Worm (Caenorhabditis elegans) whole organism, L1 larva: Measurements from ENCODE around the gene W08F4.13.

Experiments
- C04F5.9 ChIP-seq: sonication (generic microtip); optimal IDR thresholded peaks from 2 replicates; lab custom pipeline; 2016; ENCODE audit warnings: missing genetic modification characterization, missing compliant biosample characterization
- Y116A8C.19 ChIP-seq: sonication (generic microtip); optimal IDR thresholded peaks from 2 replicates; lab custom pipeline; 2016; ENCODE audit warnings: missing compliant biosample characterization, missing genetic modification characterization, borderline replicate concordance
- aha-1 ChIP-seq: fragments of 150-350 bp; optimal IDR thresholded peaks from 2 replicates; lab custom pipeline; 2014; ENCODE audit warnings: missing biosample characterization, missing genetic modification characterization
- aly-2 ChIP-seq: fragments of 150-350 bp; optimal IDR thresholded peaks from 2 replicates; lab custom pipeline; 2014; ENCODE audit warnings: missing biosample characterization, missing genetic modification characterization
- ceh-82 ChIP-seq, 3 experiments: fragments of 150-350 bp in 1 of 3; sonication (generic microtip) in 2 of 3; optimal IDR thresholded peaks; 2 replicates each; lab custom pipeline; 2014 to 2017; ENCODE audit warnings: missing biosample characterization in 3 of 3, missing genetic modification characterization in 3 of 3
- ceh-90 ChIP-seq: sonication (generic microtip); optimal IDR thresholded peaks from 2 replicates; lab custom pipeline; 2016; ENCODE audit warnings: missing genetic modification characterization, missing compliant biosample characterization
- ces-1 ChIP-seq: fragments of 150-350 bp; optimal IDR thresholded peaks from 2 replicates; lab custom pipeline; 2014; ENCODE audit warnings: missing biosample characterization, missing genetic modification reagents, missing genetic modification characterization
- dpl-1 ChIP-seq, 3 experiments: fragments of 150-350 bp in 2 of 3; sonication (generic microtip) in 1 of 3; optimal IDR thresholded peaks; 2 replicates each; lab custom pipeline; 2014 to 2017; ENCODE audit warnings: missing biosample characterization in 3 of 3, missing genetic modification characterization in 3 of 3, missing genetic modification reagents in 3 of 3
- efl-1 ChIP-seq, 4 experiments: fragments of 150-350 bp; optimal IDR thresholded peaks in 3 of 4; peaks in 1 of 4; 1 replicate in 1 of 4; 2 replicates in 3 of 4; lab custom pipeline; 2014; ENCODE audit warnings: missing biosample characterization in 2 of 4, missing genetic modification characterization in 2 of 4, missing genetic modification reagents in 2 of 4
- efl-3 ChIP-seq: fragments of 200-800 bp; sonication (Bioruptor generic); optimal IDR thresholded peaks from 2 replicates; lab custom pipeline; 2018; ENCODE audit warnings: mild to moderate bottlenecking, missing genetic modification characterization, missing compliant biosample characterization
- egl-27 ChIP-seq, 2 experiments: fragments of 150-350 bp in 1 of 2; sonication (generic microtip); optimal IDR thresholded peaks; 3 replicates each; lab custom pipeline; 2017 to 2018; ENCODE audit warnings: missing biosample characterization in 2 of 2, missing genetic modification characterization in 2 of 2, missing genetic modification reagents in 2 of 2
- elt-2 ChIP-seq: sonication (generic microtip); optimal IDR thresholded peaks from 2 replicates; lab custom pipeline; 2016; ENCODE audit warnings: missing genetic modification characterization, mild to moderate bottlenecking, inconsistent platforms, missing compliant biosample characterization, missing genetic modification reagents
- elt-3 ChIP-seq, 6 experiments: fragments of 150-350 bp in 1 of 6; sonication (generic microtip); optimal IDR thresholded peaks; 2 replicates each; lab custom pipeline; 2017 to 2018; ENCODE audit warnings: missing biosample characterization in 6 of 6, missing genetic modification characterization in 6 of 6, inconsistent platforms in 1 of 6
- ets-5 ChIP-seq: fragments of 200-800 bp; sonication (Bioruptor generic); IDR thresholded peaks from 2 replicates; pipeline ENCODE4 v1.3.6; 2022; ENCODE audit warnings: missing genetic modification characterization, missing compliant biosample characterization
- fkh-8 ChIP-seq: sonication (generic microtip); optimal IDR thresholded peaks from 2 replicates; lab custom pipeline; 2016; ENCODE audit warnings: mild to moderate bottlenecking, missing genetic modification characterization, missing compliant biosample characterization
- fos-1 ChIP-seq: fragments of 150-350 bp; optimal IDR thresholded peaks from 2 replicates; lab custom pipeline; 2014; ENCODE audit warnings: missing biosample characterization, missing genetic modification characterization
- isw-1 ChIP-seq: fragments of 200-800 bp; sonication (Bioruptor generic); IDR thresholded peaks from 2 replicates; pipeline ENCODE4 v1.3.6; 2022; ENCODE audit warnings: missing genetic modification characterization, missing compliant biosample characterization
- jun-1 ChIP-seq: fragments of 150-350 bp; optimal IDR thresholded peaks from 2 replicates; lab custom pipeline; 2014; ENCODE audit warnings: missing biosample characterization, missing genetic modification reagents, missing genetic modification characterization
- lin-13 ChIP-seq: fragments of 150-350 bp; optimal IDR thresholded peaks from 2 replicates; lab custom pipeline; 2014; ENCODE audit warnings: missing biosample characterization, missing genetic modification reagents, missing genetic modification characterization
- lin-14 ChIP-seq: fragments of 200-800 bp; sonication (Bioruptor generic); optimal IDR thresholded peaks from 2 replicates; lab custom pipeline; 2018; ENCODE audit warnings: mild to moderate bottlenecking, missing genetic modification characterization, moderate library complexity, missing compliant biosample characterization
- lin-15B ChIP-seq: fragments of 150-350 bp; sonication (generic microtip); optimal IDR thresholded peaks from 3 replicates; lab custom pipeline; 2014; ENCODE audit warnings: missing biosample characterization, missing genetic modification characterization
- lin-35 ChIP-seq, 2 experiments: fragments of 150-350 bp; optimal IDR thresholded peaks; 2 replicates each; lab custom pipeline; 2014; ENCODE audit warnings: missing biosample characterization in 2 of 2, missing genetic modification characterization in 2 of 2, missing genetic modification reagents in 2 of 2
- lsy-2 ChIP-seq, 2 experiments: fragments of 150-350 bp; optimal IDR thresholded peaks; 2 replicates each; lab custom pipeline; 2014; ENCODE audit warnings: missing biosample characterization in 2 of 2, missing genetic modification characterization in 2 of 2
- mef-2 ChIP-seq: fragments of 150-350 bp; optimal IDR thresholded peaks from 2 replicates; lab custom pipeline; 2014; ENCODE audit warnings: missing biosample characterization, missing genetic modification characterization
- mep-1 ChIP-seq: fragments of 150-350 bp; optimal IDR thresholded peaks from 2 replicates; lab custom pipeline; 2014; ENCODE audit warnings: missing biosample characterization, missing genetic modification characterization
- nhr-20 ChIP-seq: sonication (generic microtip); optimal IDR thresholded peaks from 2 replicates; lab custom pipeline; 2016; ENCODE audit warnings: mild to moderate bottlenecking, missing genetic modification characterization, missing compliant biosample characterization
- nhr-237 ChIP-seq: fragments of 150-350 bp; optimal IDR thresholded peaks from 2 replicates; lab custom pipeline; 2014; ENCODE audit warnings: missing biosample characterization, missing genetic modification characterization
- nhr-47 ChIP-seq: sonication (generic microtip); optimal IDR thresholded peaks from 2 replicates; lab custom pipeline; 2016; ENCODE audit warnings: mild to moderate bottlenecking, missing genetic modification characterization, moderate library complexity, missing compliant biosample characterization
- nhr-84 ChIP-seq: sonication (generic microtip); optimal IDR thresholded peaks from 2 replicates; lab custom pipeline; 2017; ENCODE audit warnings: missing biosample characterization, missing genetic modification characterization
- pag-3 ChIP-seq: sonication (generic microtip); optimal IDR thresholded peaks from 2 replicates; lab custom pipeline; 2017; ENCODE audit warnings: missing genetic modification characterization, mild to moderate bottlenecking, missing compliant biosample characterization, antibody characterized with exemption, borderline replicate concordance; ENCODE audit not compliant: insufficient read depth
- pax-3 ChIP-seq: fragments of 200-800 bp; sonication (Bioruptor generic); optimal IDR thresholded peaks from 2 replicates; lab custom pipeline; 2018; ENCODE audit warnings: mild to moderate bottlenecking, missing genetic modification characterization, moderate library complexity, missing compliant biosample characterization
- rnt-1 ChIP-seq: sonication (generic microtip); optimal IDR thresholded peaks from 2 replicates; lab custom pipeline; 2016; ENCODE audit warnings: mild to moderate bottlenecking, missing genetic modification characterization, moderate library complexity, missing compliant biosample characterization
- snu-23 ChIP-seq: sonication (generic microtip); optimal IDR thresholded peaks from 2 replicates; lab custom pipeline; 2016; ENCODE audit warnings: missing genetic modification characterization, missing compliant biosample characterization
- sox-4 ChIP-seq: sonication (generic microtip); optimal IDR thresholded peaks from 2 replicates; lab custom pipeline; 2016; ENCODE audit warnings: missing genetic modification characterization, missing compliant biosample characterization
- sptf-1 ChIP-seq: fragments of 150-350 bp; optimal IDR thresholded peaks from 2 replicates; lab custom pipeline; 2014; ENCODE audit warnings: missing biosample characterization, missing genetic modification characterization
- sup-37 ChIP-seq: fragments of 200-800 bp; sonication (Bioruptor generic); optimal IDR thresholded peaks from 2 replicates; lab custom pipeline; 2018; ENCODE audit warnings: mild to moderate bottlenecking, missing genetic modification characterization, missing compliant biosample characterization
- swsn-7 ChIP-seq: sonication (generic microtip); optimal IDR thresholded peaks from 2 replicates; lab custom pipeline; 2016; ENCODE audit warnings: missing genetic modification characterization, missing compliant biosample characterization
- tbx-2 ChIP-seq: sonication (generic microtip); optimal IDR thresholded peaks from 2 replicates; lab custom pipeline; 2016; ENCODE audit warnings: missing genetic modification characterization, missing compliant biosample characterization
- tlp-1 ChIP-seq: fragments of 150-350 bp; optimal IDR thresholded peaks from 2 replicates; lab custom pipeline; 2014; ENCODE audit warnings: missing biosample characterization, missing genetic modification characterization
- unc-86 ChIP-seq: sonication (generic microtip); optimal IDR thresholded peaks from 2 replicates; lab custom pipeline; 2016; ENCODE audit warnings: missing genetic modification characterization, missing compliant biosample characterization
- zag-1 ChIP-seq: fragments of 150-350 bp; optimal IDR thresholded peaks from 2 replicates; lab custom pipeline; 2014; ENCODE audit warnings: missing biosample characterization, missing genetic modification characterization

The W08F4.13 gene

DNA sequence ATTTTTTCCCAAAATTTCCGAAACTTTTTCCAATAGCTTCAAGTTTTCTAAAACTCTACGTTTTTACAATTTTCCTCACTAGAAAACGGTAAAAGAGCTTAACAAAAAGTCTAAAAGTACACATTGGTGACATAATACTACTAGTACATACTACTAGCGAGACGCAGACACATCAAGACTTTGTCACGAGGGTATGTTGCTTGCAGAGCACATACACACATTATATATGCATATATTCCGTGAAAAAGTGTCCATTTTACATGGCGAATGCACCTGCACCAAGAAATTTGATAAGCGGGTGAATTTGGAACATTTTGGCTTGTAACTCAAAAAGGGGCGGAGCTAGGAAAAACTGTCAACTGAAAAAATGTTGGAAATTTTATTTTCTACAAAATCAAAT, 16.7 kb downstream of the W08F4.13 start (continued):
- TF ChIP-seq sup-37 (GFP tag; lab: Kevin White, UChicago) (no peak), egl-27 (tag; optimal IDR thresholded peaks at IDR 0.05; lab: Kevin White, UChicago) (no peak), fos-1 (tag; lab: Kevin White, UChicago) (no peak), swsn-7 (tag; lab: Kevin White, UChicago) (peak; percentile 49), mef-2 (tag; lab: Kevin White, UChicago) (no peak), tlp-1 (no peak), ces-1 (no peak), tbx-2 (peak; percentile 30), lin-15B (tag; lab: Kevin White, UChicago) (no peak), dpl-1 (GFP tag; optimal IDR thresholded peaks at IDR 0.05; lab: Kevin White, UChicago) (peak in 2 of 3 experiments; percentile 0 to 52), ceh-90 (no peak), efl-1 (optimal IDR thresholded peaks at IDR 0.05; lab: Kevin White, UChicago) (peak; percentile 53 to 57), efl-1 (GFP tag; optimal IDR thresholded peaks at IDR 0.05 in 1 of 2; lab: Kevin White, UChicago) (peak; percentile 39 to 93), zag-1 (tag; lab: Kevin White, UChicago) (no peak), fkh-8 (tag; lab: Kevin White, UChicago) (peak; percentile 78), Y116A8C.19 (tag; lab: Kevin White, UChicago) (no peak), snu-23 (GFP tag; lab: Kevin White, UChicago) (peak; percentile 34), ets-5 (GFP tag; lab: Robert Waterston, UW) (no peak), nhr-20 (tag; lab: Kevin White, UChicago) (peak; percentile 29), rnt-1 (tag; lab: Kevin White, UChicago) (no peak), unc-86 (peak; percentile 91), sptf-1 (no peak), mep-1 (peak; percentile 51), sox-4 (tag; lab: Kevin White, UChicago) (no peak), aha-1 (no peak), elt-3 (tag; optimal IDR thresholded peaks at IDR 0.05; lab: Kevin White, UChicago) (no peak), lin-13 (GFP tag; lab: Kevin White, UChicago) (peak; percentile 38), lsy-2 (tag; optimal IDR thresholded peaks at IDR 0.05; lab: Kevin White, UChicago) (peak; percentile 50 to 54), lin-14 (GFP tag; lab: Kevin White, UChicago) (peak; percentile 71), pag-3 (tag; lab: Kevin White, UChicago) (no peak), nhr-47 (tag; lab: Kevin White, UChicago) (peak; percentile 60), nhr-84 (tag; lab: Kevin White, UChicago) (no peak), isw-1 (GFP tag; lab: Robert Waterston, UW) (peak; percentile 15; the same call in 1 of the 2 replicates), lin-35 (GFP tag; optimal IDR thresholded peaks at IDR 0.05; lab: Kevin White, UChicago) (peak; percentile 26 to 51), C04F5.9 (tag; lab: Kevin White, UChicago) (no peak), ceh-82 (tag; optimal IDR thresholded peaks at IDR 0.05; lab: Kevin White, UChicago) (peak in 2 of 3 experiments; percentile 4 to 36)
- TF ChIP-seq, all 84 proteins: peak for 26

- TF ChIP-seq nhr-237 (tag; lab: Kevin White, UChicago) (no peak), pag-3 (tag; lab: Kevin White, UChicago) (no peak), sptf-1 (no peak), pax-3 (tag; lab: Kevin White, UChicago) (no peak), efl-3 (no peak), swsn-7 (tag; lab: Kevin White, UChicago) (no peak), aly-2 (no peak), lin-14 (GFP tag; lab: Kevin White, UChicago) (no peak), elt-2 (tag; lab: Kevin White, UChicago) (no peak), jun-1 (tag; lab: Kevin White, UChicago) (no peak)
- TF ChIP-seq, all 84 proteins: peak for 0
Observed at ce11 chrII:602020-602419, 17.4 kb downstream of the W08F4.13 start, which contains the start of gene nhl-3. TSS of gene nhl-3 (minus strand) at chrII:602120.
